Worm (Caenorhabditis elegans): ENCODE measurements around the gene fbxb-92.

fbxb-92 gene

DNA sequence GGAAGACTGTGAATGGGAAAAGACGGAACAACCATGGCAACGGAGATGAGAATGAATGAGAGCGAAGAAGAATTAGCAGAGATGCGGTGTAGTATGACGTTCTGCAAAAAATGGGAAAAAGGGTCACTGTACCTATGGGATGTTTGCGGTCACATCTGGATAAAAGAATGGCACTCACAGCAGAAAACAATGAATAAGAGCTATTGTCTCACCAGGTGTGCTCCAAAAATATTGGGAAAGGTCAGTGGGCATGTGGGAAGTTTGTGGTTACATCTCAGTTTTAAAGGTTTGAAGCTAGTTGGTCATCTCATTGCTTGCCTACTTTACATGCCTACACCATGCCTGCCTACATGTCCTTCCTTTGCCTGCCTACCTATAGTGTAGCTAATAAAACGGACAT lies 3.4 kb upstream of the fbxb-92 start, which contains the start of gene fbxb-91:
Gene fbxb-91 (minus strand): TSS at position 101 of the 400 bp plus-strand sequence.
- TF ChIP-seq aly-2 (tag; optimal IDR thresholded peaks at IDR 0.05) (no peak), F49E8.2 (tag; optimal IDR thresholded peaks at IDR 0.05; ENCODE audit: borderline replicate concordance) (no peak), F26F4.8 (GFP tag; conservative IDR thresholded peaks at IDR 0.05) (no peak), nhr-77 (tag; optimal IDR thresholded peaks at IDR 0.05) (no peak), lsy-2 (tag; optimal IDR thresholded peaks at IDR 0.05) (no peak), fos-1 (tag; optimal IDR thresholded peaks at IDR 0.05) (no peak), F44E2.7 (GFP tag; IDR thresholded peaks at IDR 0.05) (no peak), spr-3 (GFP tag; optimal IDR thresholded peaks at IDR 0.05) (no peak), lin-29 (GFP tag; IDR thresholded peaks at IDR 0.05) (no peak), dmd-9 (GFP tag; IDR thresholded peaks at IDR 0.05) (no peak), Y48G9A.11 (GFP tag; IDR thresholded peaks at IDR 0.05) (no peak), hlh-30 (tag; optimal IDR thresholded peaks at IDR 0.05; ENCODE audit: insufficient read depth) (no peak), ceh-20 (GFP tag; IDR thresholded peaks at IDR 0.05) (no peak), nhr-28 (tag; optimal IDR thresholded peaks at IDR 0.05) (no peak), mdt-29 (GFP tag; IDR thresholded peaks at IDR 0.05) (no peak), duxl-1 (tag; optimal IDR thresholded peaks at IDR 0.05; ENCODE audit: poor library complexity) (no peak), zfp-3 (GFP tag; conservative IDR thresholded peaks at IDR 0.05) (no peak), nhr-42 (GFP tag; IDR thresholded peaks at IDR 0.05) (no peak), pha-4 (GFP tag; IDR thresholded peaks at IDR 0.05) (no peak), pha-4 (tag; optimal IDR thresholded peaks at IDR 0.05) (no peak), daf-12 (tag; optimal IDR thresholded peaks at IDR 0.05) (no peak)

DNA sequence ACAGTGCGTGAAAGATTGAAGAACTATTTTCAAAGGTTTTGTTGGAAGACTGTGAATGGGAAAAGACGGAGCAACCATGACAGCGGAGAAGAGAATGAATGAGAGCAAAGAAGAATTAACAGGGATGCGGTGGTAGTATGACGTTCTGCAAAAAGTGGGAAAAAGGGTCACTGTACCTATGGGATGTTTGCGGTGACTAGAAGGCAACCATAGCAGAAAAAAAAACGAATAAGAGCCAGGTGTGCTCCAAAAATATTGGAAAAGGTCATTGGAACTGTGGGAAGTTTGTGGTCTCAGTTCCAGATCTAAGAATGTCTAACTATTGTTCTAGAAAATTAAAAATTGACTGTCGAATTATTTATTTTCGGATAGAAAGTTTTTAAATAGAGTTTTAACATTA lies 1.4 kb upstream of the fbxb-92 start, which contains the start of gene fbxb-90:
Gene fbxb-90 (minus strand): TSS at position 101 of the 400 bp plus-strand sequence.
- TF ChIP-seq snpc-4 (tag; optimal IDR thresholded peaks at IDR 0.05): no peak
- TF ChIP-seq unc-62 (GFP tag; optimal IDR thresholded peaks at IDR 0.05 in 1 of 2): peak in 1 of 2 experiments; percentile 11
- TF ChIP-seq unc-62 (tag; optimal IDR thresholded peaks at IDR 0.05): no peak

DNA sequence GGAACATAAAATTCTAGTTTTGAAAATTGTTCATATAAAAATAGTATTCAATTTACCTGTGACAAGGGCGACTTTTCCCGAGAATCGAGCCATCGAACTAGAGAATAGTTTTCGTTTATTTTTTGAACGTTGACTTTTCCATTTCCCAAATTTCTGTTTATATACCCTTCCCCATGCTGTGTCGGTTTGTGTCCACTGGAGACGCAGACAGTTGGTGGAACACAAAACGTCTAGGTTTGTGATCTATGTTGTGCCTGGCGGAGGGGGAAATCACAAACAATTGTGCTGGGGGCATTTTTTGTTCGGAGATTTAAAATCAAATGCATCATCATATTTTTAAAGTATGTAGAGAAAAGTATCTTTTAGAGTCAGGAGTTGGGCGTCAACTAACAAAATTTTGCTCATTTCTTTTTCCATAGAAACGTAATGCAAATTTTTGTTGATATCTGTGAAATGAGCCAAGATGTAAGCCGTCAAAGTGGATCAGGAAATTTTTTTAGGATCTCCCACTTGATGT lies 3.6 kb downstream of the fbxb-92 start, which contains the start of gene nta-1:
Gene nta-1 (minus strand): TSS at position 131 of the 517 bp plus-strand sequence.
- no peak for TF ChIP-seq skn-1 (tag; optimal IDR thresholded peaks at IDR 0.05)
- TF ChIP-seq daf-16 (GFP tag; optimal IDR thresholded peaks at IDR 0.05): no peak
- peak; percentile 64 for TF ChIP-seq daf-16 (tag; optimal IDR thresholded peaks at IDR 0.05)
- no peak for TF ChIP-seq ceh-82 (tag; optimal IDR thresholded peaks at IDR 0.05)
- TF ChIP-seq hif-1 (tag; optimal IDR thresholded peaks at IDR 0.05): no peak
- no peak for TF ChIP-seq nhr-237 (tag; optimal IDR thresholded peaks at IDR 0.05)
- TF ChIP-seq nhr-6 (tag; optimal IDR thresholded peaks at IDR 0.05): no peak
- TF ChIP-seq lin-15B (tag; optimal IDR thresholded peaks at IDR 0.05): no peak
- TF ChIP-seq nhr-28 (tag; optimal IDR thresholded peaks at IDR 0.05): peak; percentile 91
- no peak for TF ChIP-seq lim-7 (GFP tag; IDR thresholded peaks at IDR 0.05)
- no peak for TF ChIP-seq gei-8 (GFP tag; optimal IDR thresholded peaks at IDR 0.05)
- no peak for TF ChIP-seq madf-5 (GFP tag; IDR thresholded peaks at IDR 0.05)
- TF ChIP-seq F10B5.3 (tag; optimal IDR thresholded peaks at IDR 0.05): no peak
- no peak for TF ChIP-seq zag-1 (tag; optimal IDR thresholded peaks at IDR 0.05)
- no peak for TF ChIP-seq mep-1 (tag; optimal IDR thresholded peaks at IDR 0.05)
- TF ChIP-seq vab-7 (GFP tag; IDR thresholded peaks at IDR 0.05): no peak
- TF ChIP-seq pqm-1 (tag; optimal IDR thresholded peaks at IDR 0.05): peak; percentile 50
- no peak for TF ChIP-seq R02D3.7 (tag; optimal IDR thresholded peaks at IDR 0.05)
- TF ChIP-seq daf-12 (tag; optimal IDR thresholded peaks at IDR 0.05): no peak
- no peak for TF ChIP-seq set-16 (GFP tag; IDR thresholded peaks at IDR 0.05)
- no peak for TF ChIP-seq lin-13 (GFP tag; optimal IDR thresholded peaks at IDR 0.05)
- peak; percentile 74 for TF ChIP-seq nhr-102 (tag; optimal IDR thresholded peaks at IDR 0.05)
- TF ChIP-seq aly-2 (tag; optimal IDR thresholded peaks at IDR 0.05): no peak
- no peak for TF ChIP-seq zfp-2 (tag; optimal IDR thresholded peaks at IDR 0.05)
- no peak for TF ChIP-seq nhr-11 (tag; optimal IDR thresholded peaks at IDR 0.05)
- TF ChIP-seq unc-62 (GFP tag; optimal IDR thresholded peaks at IDR 0.05 in 1 of 2): peak in 1 of 2 experiments; percentile 97
- no peak for TF ChIP-seq unc-62 (tag; optimal IDR thresholded peaks at IDR 0.05)
- no peak for TF ChIP-seq ztf-7 (tag; optimal IDR thresholded peaks at IDR 0.05)
- no peak for TF ChIP-seq ZK546.5 (tag; optimal IDR thresholded peaks at IDR 0.05)
- no peak for TF ChIP-seq Y5F2A.4 (GFP tag; optimal IDR thresholded peaks at IDR 0.05)
- no peak for TF ChIP-seq F44E2.7 (GFP tag; IDR thresholded peaks at IDR 0.05)
- TF ChIP-seq daf-19 (GFP tag; conservative IDR thresholded peaks at IDR 0.05): no peak
- no peak for TF ChIP-seq fos-1 (tag; optimal IDR thresholded peaks at IDR 0.05)
